Worm (Caenorhabditis elegans): Measurements from ENCODE around the gene C42C1.8.

ce11 chrIV:12274365-12274764 is 16.5 kb upstream of the C42C1.8 start:
- no peak for TF ChIP-seq him-1 (tag; optimal IDR thresholded peaks at IDR 0.05)
- no peak for TF ChIP-seq dao-5 (tag; optimal IDR thresholded peaks at IDR 0.05)
